Worm (Caenorhabditis elegans) whole organism, young adult: ENCODE data around the gene T28A8.6.

Experiments
- B0261.1 ChIP-seq: sonication (generic microtip); optimal IDR thresholded peaks from 2 replicates; lab custom pipeline; 2016; ENCODE audit warnings: mild to moderate bottlenecking, missing genetic modification characterization, moderate library complexity, missing compliant biosample characterization
- D2030.7 ChIP-seq: fragments of 200-800 bp; sonication (Bioruptor generic); IDR thresholded peaks from 2 replicates; pipeline ENCODE4 v1.3.6; 2022; ENCODE audit warnings: missing genetic modification reagents, missing genetic modification characterization, missing compliant biosample characterization
- F23B12.7 ChIP-seq: sonication (generic microtip); optimal IDR thresholded peaks from 2 replicates; lab custom pipeline; 2017; ENCODE audit warnings: missing genetic modification characterization, mild to moderate bottlenecking, missing compliant biosample characterization, antibody characterized with exemption, moderate library complexity; ENCODE audit not compliant: insufficient read depth
- F37B4.10 ChIP-seq: fragments of 200-800 bp; sonication (Bioruptor generic); IDR thresholded peaks from 2 replicates; pipeline ENCODE4 v1.3.6; 2022; ENCODE audit warnings: missing genetic modification characterization, missing compliant biosample characterization
- F52B5.7 ChIP-seq: sonication (generic microtip); optimal IDR thresholded peaks from 2 replicates; lab custom pipeline; 2016; ENCODE audit warnings: mild to moderate bottlenecking, missing genetic modification characterization, missing compliant biosample characterization
- F57A8.1 ChIP-seq: fragments of 200-800 bp; sonication (Bioruptor generic); optimal IDR thresholded peaks from 2 replicates; lab custom pipeline; 2018; ENCODE audit warnings: mild to moderate bottlenecking, missing genetic modification characterization, moderate library complexity, missing compliant biosample characterization
- K11D2.4 ChIP-seq: fragments of 200-800 bp; sonication (Bioruptor generic); IDR thresholded peaks from 2 replicates; pipeline ENCODE4 v1.3.6; 2022; ENCODE audit warnings: missing genetic modification reagents, missing genetic modification characterization, missing compliant biosample characterization
- T26A5.8 ChIP-seq: sonication (generic microtip); optimal IDR thresholded peaks from 2 replicates; lab custom pipeline; 2016; ENCODE audit warnings: missing genetic modification characterization, missing compliant biosample characterization
- Y53F4B.3 ChIP-seq: fragments of 200-800 bp; sonication (Bioruptor generic); IDR thresholded peaks from 2 replicates; pipeline ENCODE4 v1.3.6; 2022; ENCODE audit warnings: missing genetic modification reagents, missing genetic modification characterization, missing compliant biosample characterization
- Y56A3A.18 ChIP-seq: fragments of 200-800 bp; sonication (Bioruptor generic); IDR thresholded peaks from 2 replicates; pipeline ENCODE4 v1.3.6; 2022; ENCODE audit warnings: missing genetic modification reagents, missing genetic modification characterization, missing compliant biosample characterization
- Y67H2A.10 ChIP-seq: fragments of 200-800 bp; sonication (Bioruptor generic); conservative IDR thresholded peaks from 2 replicates; pipeline ENCODE4 v1.3.6; 2022; ENCODE audit warnings: missing genetic modification reagents, missing genetic modification characterization, missing compliant biosample characterization
- ZK185.1 ChIP-seq: sonication (generic microtip); optimal IDR thresholded peaks from 2 replicates; lab custom pipeline; 2016; ENCODE audit warnings: mild to moderate bottlenecking, missing genetic modification characterization, missing compliant biosample characterization; ENCODE audit not compliant: poor library complexity, severe bottlenecking
- akir-1 ChIP-seq: fragments of 200-800 bp; sonication (Bioruptor generic); optimal IDR thresholded peaks from 2 replicates; lab custom pipeline; 2018; ENCODE audit warnings: mild to moderate bottlenecking, missing genetic modification characterization, moderate library complexity, missing compliant biosample characterization
- bed-2 ChIP-seq: fragments of 200-800 bp; sonication (Bioruptor generic); IDR thresholded peaks from 2 replicates; pipeline ENCODE4 v1.3.6; 2022; ENCODE audit warnings: missing genetic modification reagents, missing genetic modification characterization, missing compliant biosample characterization
- ccch-3 ChIP-seq: fragments of 200-800 bp; sonication (Bioruptor generic); optimal IDR thresholded peaks from 2 replicates; lab custom pipeline; 2018; ENCODE audit warnings: mild to moderate bottlenecking, missing genetic modification characterization, missing compliant biosample characterization
- cebp-1 ChIP-seq, 2 experiments: fragments of 200-800 bp in 1 of 2; sonication (Bioruptor generic) in 1 of 2; sonication (generic microtip) in 1 of 2; IDR thresholded peaks in 1 of 2; optimal IDR thresholded peaks in 1 of 2; 2 replicates each; pipeline versions ENCODE4 v1.3.6 to Lab custom; 2017 to 2022; ENCODE audit warnings: missing compliant biosample characterization in 2 of 2, missing genetic modification characterization in 2 of 2, mild to moderate bottlenecking in 1 of 2, missing genetic modification reagents in 1 of 2, moderate library complexity in 1 of 2
- ceh-100 ChIP-seq: fragments of 200-800 bp; sonication (Bioruptor generic); IDR thresholded peaks from 2 replicates; pipeline ENCODE4 v1.3.6; 2022; ENCODE audit warnings: missing genetic modification reagents, missing genetic modification characterization, missing compliant biosample characterization
- ceh-27 ChIP-seq: fragments of 200-800 bp; sonication (Bioruptor generic); optimal IDR thresholded peaks from 2 replicates; lab custom pipeline; 2018; ENCODE audit warnings: mild to moderate bottlenecking, missing genetic modification characterization, moderate library complexity, missing compliant biosample characterization
- chd-7 ChIP-seq: sonication (generic microtip); optimal IDR thresholded peaks from 2 replicates; lab custom pipeline; 2016; ENCODE audit warnings: mild to moderate bottlenecking, missing genetic modification characterization, moderate library complexity, missing compliant biosample characterization
- dpl-1 ChIP-seq: fragments of 150-350 bp; optimal IDR thresholded peaks from 2 replicates; lab custom pipeline; 2014; ENCODE audit warnings: missing biosample characterization, missing genetic modification reagents, missing genetic modification characterization
- efl-1 ChIP-seq: fragments of 150-350 bp; optimal IDR thresholded peaks from 2 replicates; lab custom pipeline; 2014; ENCODE audit warnings: missing biosample characterization, missing genetic modification reagents, missing genetic modification characterization
- egrh-3 ChIP-seq: fragments of 200-800 bp; sonication (Bioruptor generic); IDR thresholded peaks from 2 replicates; pipeline ENCODE4 v1.3.6; 2022; ENCODE audit warnings: missing genetic modification reagents, missing genetic modification characterization, missing compliant biosample characterization
- gei-17 ChIP-seq: fragments of 200-800 bp; sonication (Bioruptor generic); optimal IDR thresholded peaks from 2 replicates; lab custom pipeline; 2018; ENCODE audit warnings: mild to moderate bottlenecking, missing genetic modification characterization, missing compliant biosample characterization
- hlh-12 ChIP-seq: sonication (generic microtip); optimal IDR thresholded peaks from 2 replicates; lab custom pipeline; 2016; ENCODE audit warnings: missing genetic modification characterization, missing compliant biosample characterization
- hmg-20 ChIP-seq: fragments of 200-800 bp; sonication (Bioruptor generic); IDR thresholded peaks from 2 replicates; pipeline ENCODE4 v1.3.6; 2022; ENCODE audit warnings: missing genetic modification reagents, missing genetic modification characterization, missing compliant biosample characterization
- hrde-1 ChIP-seq: sonication (generic microtip); optimal IDR thresholded peaks from 2 replicates; lab custom pipeline; 2016; ENCODE audit warnings: missing genetic modification characterization, mild to moderate bottlenecking, missing compliant biosample characterization, moderate library complexity, missing genotype, missing genetic modification reagents, borderline replicate concordance
- hsf-1 ChIP-seq: fragments of 200-800 bp; sonication (Bioruptor generic); IDR thresholded peaks from 2 replicates; pipeline ENCODE4 v1.3.6; 2022; ENCODE audit warnings: missing genetic modification reagents, missing genetic modification characterization, missing compliant biosample characterization
- lin-26 ChIP-seq: fragments of 200-800 bp; sonication (Bioruptor generic); IDR thresholded peaks from 2 replicates; pipeline ENCODE4 v1.3.6; 2022; ENCODE audit warnings: missing genetic modification reagents, missing genetic modification characterization, missing compliant biosample characterization
- lin-35 ChIP-seq, 3 experiments: fragments of 150-350 bp in 2 of 3; sonication (generic microtip) in 1 of 3; optimal IDR thresholded peaks; 2 replicates each; lab custom pipeline; 2014 to 2018; ENCODE audit warnings: missing biosample characterization in 3 of 3, missing genetic modification characterization in 3 of 3, missing genetic modification reagents in 3 of 3
- lsy-27 ChIP-seq: sonication (generic microtip); optimal IDR thresholded peaks from 2 replicates; lab custom pipeline; 2017; ENCODE audit warnings: missing genetic modification characterization, mild to moderate bottlenecking, missing compliant biosample characterization, antibody characterized with exemption, missing genotype, borderline replicate concordance; ENCODE audit not compliant: insufficient read depth
- madf-10 ChIP-seq: sonication (generic microtip); optimal IDR thresholded peaks from 2 replicates; lab custom pipeline; 2016; ENCODE audit warnings: mild to moderate bottlenecking, missing genetic modification characterization, missing compliant biosample characterization
- madf-3 ChIP-seq: fragments of 200-800 bp; sonication (Bioruptor generic); IDR thresholded peaks from 2 replicates; pipeline ENCODE4 v1.3.6; 2022; ENCODE audit warnings: missing genetic modification reagents, missing genetic modification characterization, missing compliant biosample characterization
- madf-6 ChIP-seq: fragments of 200-800 bp; sonication (Bioruptor generic); IDR thresholded peaks from 2 replicates; pipeline ENCODE4 v1.3.6; 2022; ENCODE audit warnings: missing genetic modification reagents, missing genetic modification characterization, missing compliant biosample characterization
- madf-8 ChIP-seq: fragments of 200-800 bp; sonication (Bioruptor generic); conservative IDR thresholded peaks from 2 replicates; pipeline ENCODE4 v1.3.6; 2022; ENCODE audit warnings: missing genetic modification reagents, missing genetic modification characterization, missing compliant biosample characterization
- nfya-1 ChIP-seq: sonication (generic microtip); optimal IDR thresholded peaks from 2 replicates; lab custom pipeline; 2017; ENCODE audit warnings: antibody characterized with exemption, missing compliant biosample characterization, missing genetic modification characterization, borderline replicate concordance; ENCODE audit not compliant: insufficient read depth
- nfya-2 ChIP-seq: fragments of 200-800 bp; sonication (Bioruptor generic); IDR thresholded peaks from 2 replicates; pipeline ENCODE4 v1.3.6; 2022; ENCODE audit warnings: missing genetic modification reagents, missing genetic modification characterization, missing compliant biosample characterization
- nfyb-1 ChIP-seq: fragments of 200-800 bp; sonication (Bioruptor generic); IDR thresholded peaks from 2 replicates; pipeline ENCODE4 v1.3.6; 2022; ENCODE audit warnings: missing genetic modification reagents, missing genetic modification characterization, missing compliant biosample characterization
- nhr-80 ChIP-seq: sonication (generic microtip); optimal IDR thresholded peaks from 2 replicates; lab custom pipeline; 2016; ENCODE audit warnings: missing genetic modification characterization, missing compliant biosample characterization
- pha-4 ChIP-seq: fragments of 150-350 bp; sonication (generic microtip); optimal IDR thresholded peaks from 2 replicates; lab custom pipeline; 2014; ENCODE audit warnings: missing biosample characterization, missing genetic modification reagents, missing genetic modification characterization
- rpc-1 ChIP-seq, 2 experiments: fragments of 150-350 bp in 1 of 2; sonication (generic microtip) in 1 of 2; optimal IDR thresholded peaks; 2 replicates each; lab custom pipeline; 2014 to 2018; ENCODE audit warnings: missing biosample characterization in 1 of 2, missing genetic modification characterization in 1 of 2, missing genetic modification reagents in 1 of 2, missing genotype in 1 of 2
- sea-2 ChIP-seq: fragments of 200-800 bp; sonication (Bioruptor generic); IDR thresholded peaks from 2 replicates; pipeline ENCODE4 v1.3.6; 2022; ENCODE audit warnings: missing genetic modification characterization, missing compliant biosample characterization
- snpc-1.3 ChIP-seq: sonication (generic microtip); optimal IDR thresholded peaks from 2 replicates; lab custom pipeline; 2017; ENCODE audit warnings: missing genetic modification characterization, mild to moderate bottlenecking, missing compliant biosample characterization, antibody characterized with exemption, moderate library complexity, missing genotype, missing genetic modification reagents; ENCODE audit not compliant: insufficient read depth
- somi-1 ChIP-seq: fragments of 200-800 bp; sonication (Bioruptor generic); optimal IDR thresholded peaks from 2 replicates; lab custom pipeline; 2018; ENCODE audit warnings: mild to moderate bottlenecking, missing genetic modification characterization, missing compliant biosample characterization
- tbx-9 ChIP-seq: sonication (generic microtip); optimal IDR thresholded peaks from 2 replicates; lab custom pipeline; 2016; ENCODE audit warnings: borderline replicate concordance, missing genetic modification characterization, inconsistent platforms, missing compliant biosample characterization
- ztf-22 ChIP-seq: fragments of 200-800 bp; sonication (Bioruptor generic); optimal IDR thresholded peaks from 2 replicates; lab custom pipeline; 2018; ENCODE audit warnings: mild to moderate bottlenecking, missing genetic modification characterization, moderate library complexity, missing compliant biosample characterization

The T28A8.6 gene

DNA sequence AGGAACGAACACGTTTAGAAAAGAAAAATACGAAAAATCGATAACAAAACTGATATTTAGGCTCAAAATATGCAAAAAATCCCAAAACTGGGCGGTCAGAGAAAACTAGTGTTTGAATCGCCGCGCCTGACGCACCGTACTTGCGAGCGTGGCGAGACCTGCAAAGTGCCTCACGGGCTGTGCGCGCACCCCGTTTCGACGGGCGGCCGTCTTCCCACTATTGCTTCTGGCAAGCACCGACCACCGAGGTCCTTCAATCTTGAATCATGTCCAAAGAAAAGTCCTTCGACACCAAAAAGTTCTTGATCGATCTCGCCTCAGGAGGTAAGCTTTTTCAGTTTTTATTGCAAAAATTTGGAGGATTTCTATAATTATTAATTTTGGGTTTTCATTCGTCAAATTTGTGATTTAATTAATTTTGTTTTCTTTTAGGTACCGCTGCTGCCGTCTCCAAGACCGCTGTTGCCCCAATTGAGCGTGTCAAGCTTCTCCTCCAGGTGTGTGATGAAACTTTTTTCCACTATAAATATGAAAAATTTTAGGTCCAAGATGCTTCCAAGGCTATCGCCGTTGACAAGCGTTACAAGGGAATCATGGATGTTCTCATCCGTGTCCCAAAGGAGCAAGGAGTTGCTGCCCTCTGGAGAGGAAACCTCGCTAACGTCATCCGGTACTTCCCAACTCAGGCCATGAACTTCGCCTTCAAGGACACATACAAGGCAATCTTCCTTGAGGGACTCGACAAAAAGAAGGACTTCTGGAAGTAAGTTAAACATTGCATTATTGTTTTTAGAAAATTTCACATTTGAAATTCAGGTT lies 35.8 kb upstream of the T28A8.6 start, which contains the start of gene ant-1.1 (continued):
- peak; percentile 89 for TF ChIP-seq ceh-27 (GFP tag; lab: Kevin White, UChicago)
- TF ChIP-seq nfyb-1 (GFP tag; lab: Robert Waterston, UW): peak; percentile 95
- peak; percentile 68 for TF ChIP-seq F23B12.7 (tag; lab: Kevin White, UChicago)
- TF ChIP-seq ztf-22: no peak
- TF ChIP-seq madf-8 (GFP tag; lab: Robert Waterston, UW): peak; percentile 29; the same call in 1 of the 2 replicates
- TF ChIP-seq K11D2.4 (GFP tag; lab: Robert Waterston, UW): peak; percentile 83
- TF ChIP-seq hsf-1 (GFP tag; lab: Robert Waterston, UW): peak; percentile 85
- no peak for TF ChIP-seq sea-2
- no peak for TF ChIP-seq hrde-1 (tag; lab: Kevin White, UChicago)
- no peak for TF ChIP-seq T26A5.8 (tag; lab: Kevin White, UChicago)
- no peak for TF ChIP-seq lsy-27 (tag; lab: Kevin White, UChicago)
- TF ChIP-seq somi-1 (GFP tag; lab: Kevin White, UChicago): peak; percentile 35
- peak; percentile 4 for TF ChIP-seq B0261.1 (tag; lab: Kevin White, UChicago)
- TF ChIP-seq snpc-1.3 (tag; lab: Kevin White, UChicago): peak; percentile 84
- TF ChIP-seq F52B5.7: no peak
- no peak for TF ChIP-seq tbx-9 (tag; lab: Kevin White, UChicago)
- no peak for TF ChIP-seq F37B4.10 (GFP tag; lab: Robert Waterston, UW)
- TF ChIP-seq hmg-20 (GFP tag; lab: Robert Waterston, UW): peak; percentile 68
- no peak for TF ChIP-seq nfya-2
- peak; percentile 63 for TF ChIP-seq nhr-80
- TF ChIP-seq egrh-3: peak; percentile 88
- peak; percentile 63 for TF ChIP-seq Y53F4B.3 (GFP tag; lab: Robert Waterston, UW)
- no peak for TF ChIP-seq pha-4 (tag; lab: Kevin White, UChicago)
- peak; percentile 69 for TF ChIP-seq cebp-1 (GFP tag; IDR thresholded peaks at IDR 0.05; lab: Robert Waterston, UW)
- peak; percentile 84 for TF ChIP-seq cebp-1 (tag; optimal IDR thresholded peaks at IDR 0.05; lab: Kevin White, UChicago)
- no peak for TF ChIP-seq nfya-1 (tag; lab: Kevin White, UChicago)
- TF ChIP-seq rpc-1 (optimal IDR thresholded peaks at IDR 0.05; lab: Kevin White, UChicago): peak; percentile 21
- TF ChIP-seq rpc-1 (tag; optimal IDR thresholded peaks at IDR 0.05; lab: Kevin White, UChicago): no peak
- TF ChIP-seq madf-6 (GFP tag; lab: Robert Waterston, UW): peak; percentile 85
- TF ChIP-seq Y56A3A.18 (GFP tag; lab: Robert Waterston, UW): peak; percentile 70
- TF ChIP-seq dpl-1 (GFP tag; lab: Kevin White, UChicago): peak; percentile 86
- no peak for TF ChIP-seq akir-1 (GFP tag; lab: Kevin White, UChicago)
- no peak for TF ChIP-seq bed-2 (GFP tag; lab: Robert Waterston, UW)
- TF ChIP-seq lin-35 (GFP tag; optimal IDR thresholded peaks at IDR 0.05; lab: Kevin White, UChicago): peak; percentile 13 to 96 (median 66)
- TF ChIP-seq Y67H2A.10 (GFP tag; lab: Robert Waterston, UW): peak; percentile 84
- TF ChIP-seq lin-26: peak; percentile 69; the same call in 1 of the 2 replicates
- peak; percentile 74 for TF ChIP-seq ceh-100 (GFP tag; lab: Robert Waterston, UW)
- TF ChIP-seq chd-7 (tag; lab: Kevin White, UChicago): peak; percentile 66
- peak; percentile 86 for TF ChIP-seq efl-1 (GFP tag; lab: Kevin White, UChicago)
- no peak for TF ChIP-seq hlh-12 (tag; lab: Kevin White, UChicago)
- TF ChIP-seq ZK185.1 (tag; lab: Kevin White, UChicago): peak; percentile 85
- TF ChIP-seq F57A8.1 (GFP tag; lab: Kevin White, UChicago): no peak
- peak; percentile 91 for TF ChIP-seq madf-3 (GFP tag; lab: Robert Waterston, UW)
- peak; percentile 88 for TF ChIP-seq D2030.7
- no peak for TF ChIP-seq ccch-3 (GFP tag; lab: Kevin White, UChicago)
- TF ChIP-seq madf-10 (tag; lab: Kevin White, UChicago): peak; percentile 74
- peak; percentile 45 for TF ChIP-seq gei-17 (GFP tag; lab: Kevin White, UChicago)
